Worm (Caenorhabditis elegans): ENCODE data around the gene dyc-1.

DNA sequence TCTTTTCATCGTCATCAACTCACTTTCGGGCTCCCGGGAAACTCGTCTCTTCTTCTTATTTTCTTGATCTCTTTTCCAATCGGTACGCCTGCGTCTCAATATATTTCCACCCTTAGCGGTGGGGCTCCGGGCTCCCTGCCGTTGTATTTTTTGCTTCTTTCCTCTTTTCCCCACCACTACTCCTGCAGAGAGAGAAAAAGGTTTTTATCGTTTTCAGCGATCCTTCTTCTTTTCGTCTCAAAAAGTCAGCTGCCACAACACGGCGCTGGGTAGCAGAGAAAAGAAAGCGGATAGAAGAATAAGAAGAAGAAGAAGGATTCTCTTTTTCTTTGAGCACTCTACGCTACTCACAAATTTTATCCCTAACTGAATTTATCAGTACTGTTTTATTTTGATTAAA, 5.5 kb downstream of the dyc-1 start:
- TF ChIP-seq tab-1 (GFP tag; IDR thresholded peaks at IDR 0.05) (no peak), flt-1 (GFP tag; IDR thresholded peaks at IDR 0.05) (no peak), ztf-23 (GFP tag; IDR thresholded peaks at IDR 0.05) (0 out of 2 replicates have a peak, but pooled peaks have one; percentile 11), ztf-29 (GFP tag; IDR thresholded peaks at IDR 0.05) (no peak), klf-2 (GFP tag; conservative IDR thresholded peaks at IDR 0.05) (no peak)
